Worm (Caenorhabditis elegans): Measurements from ENCODE around the gene gskl-1.

DNA sequence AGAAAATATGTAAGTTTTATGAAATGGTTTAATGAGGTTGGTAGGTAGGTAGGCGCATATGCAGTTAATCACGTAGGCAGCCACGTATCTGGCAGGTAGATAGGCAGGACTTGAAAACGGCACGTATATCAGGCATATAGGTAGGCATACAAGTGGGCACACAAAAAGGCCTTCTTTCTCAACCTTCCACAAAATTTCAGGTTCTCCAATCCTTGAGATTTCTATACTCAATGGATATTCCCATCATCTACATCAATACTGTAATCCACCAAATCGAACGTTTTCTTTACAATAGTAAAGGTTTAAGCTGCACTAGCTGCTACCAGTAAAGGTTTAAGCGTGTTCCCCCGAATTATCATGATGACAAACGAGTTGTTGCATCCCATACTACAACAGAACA, 15.1 kb upstream of the gskl-1 start:
- TF ChIP-seq ztf-29 (GFP tag; IDR thresholded peaks at IDR 0.05), result no peak
- TF ChIP-seq tab-1 (GFP tag; IDR thresholded peaks at IDR 0.05), result no peak
- TF ChIP-seq klf-2 (GFP tag; conservative IDR thresholded peaks at IDR 0.05), result no peak
- no peak for TF ChIP-seq ztf-23 (GFP tag; IDR thresholded peaks at IDR 0.05)

All from whole organism, midembryonic.